Fruit fly (Drosophila melanogaster): ENCODE results near the gene scf.

DNA sequence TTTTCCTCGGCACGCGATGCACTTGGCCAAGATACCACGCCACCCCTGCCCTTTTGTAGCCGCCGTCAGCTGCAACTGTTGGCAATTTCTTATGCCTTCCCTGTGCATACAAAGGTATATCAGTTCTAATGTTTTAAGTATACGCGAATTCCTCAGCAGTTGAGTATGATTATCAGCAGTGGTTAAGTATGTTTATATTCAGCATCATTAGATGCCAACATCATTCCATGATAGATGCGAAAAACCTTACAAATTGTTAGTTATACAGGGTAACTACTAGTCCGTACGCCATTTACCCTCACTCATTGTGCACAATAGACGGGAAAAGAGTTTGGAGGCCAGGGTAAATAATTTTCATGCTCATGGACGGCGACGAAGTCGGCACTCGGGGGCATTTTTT is 18.8 kb upstream of the scf start:
- TF ChIP-seq CG14965 (GFP tag; optimal IDR thresholded peaks at IDR 0.05; ENCODE audit: borderline replicate concordance) (no peak), CG13296 (GFP tag; optimal IDR thresholded peaks at IDR 0.05) (no peak), D (optimal IDR thresholded peaks at IDR 0.05) (no peak), D (GFP tag; optimal IDR thresholded peaks at IDR 0.05) (no peak)
